Worm (Caenorhabditis elegans) whole organism, L1 larva: ENCODE measurements around the gene ugt-9.

Source experiments
- fkh-10 ChIP-seq: sonication (generic microtip); optimal IDR thresholded peaks from 2 replicates; lab custom pipeline; 2017; ENCODE audit warnings: missing biosample characterization, missing genetic modification reagents, missing genetic modification characterization
- jun-1 ChIP-seq: fragments of 150-350 bp; optimal IDR thresholded peaks from 2 replicates; lab custom pipeline; 2014; ENCODE audit warnings: missing biosample characterization, missing genetic modification reagents, missing genetic modification characterization

DNA sequence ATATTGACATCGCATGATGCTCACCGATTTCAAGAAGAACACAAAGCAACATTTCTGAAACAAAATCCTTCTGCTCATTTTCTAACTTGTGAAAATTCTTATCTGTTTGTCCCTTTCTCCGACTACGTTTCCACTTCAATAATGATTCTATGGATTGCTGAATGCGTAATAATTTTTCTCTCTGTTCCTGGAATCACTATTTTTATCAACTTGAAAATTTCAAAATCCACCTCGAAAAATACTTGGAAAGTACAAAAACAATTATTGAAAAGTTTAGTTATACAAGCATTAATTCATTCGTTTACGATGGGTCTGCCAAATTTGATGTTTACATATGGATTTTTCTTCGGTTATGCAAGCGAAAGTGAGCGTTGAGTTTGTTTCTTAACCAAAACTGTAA lies 26.2 kb downstream of the ugt-9 start, which contains the start of gene srh-22:
- TF ChIP-seq fkh-10 (GFP tag; lab: Kevin White, UChicago) (no peak), jun-1 (tag; lab: Kevin White, UChicago) (no peak)
